Fruit fly (Drosophila melanogaster): ENCODE data around the gene rdgB.

Gene rdgB

dm6 chrX:13815526-13816173, 53.1 kb downstream of the rdgB start (continued):
- peak; percentile 91 for TF ChIP-seq grau (tag; optimal IDR thresholded peaks at IDR 0.05)
- TF ChIP-seq Kr (GFP tag; optimal IDR thresholded peaks at IDR 0.05): no peak
- TF ChIP-seq CG10654 (GFP tag; optimal IDR thresholded peaks at IDR 0.05): no peak
- TF ChIP-seq Eip74EF (GFP tag; optimal IDR thresholded peaks at IDR 0.05): peak in 1 of 2 experiments; percentile 73
- TF ChIP-seq phol (tag; optimal IDR thresholded peaks at IDR 0.05): peak; percentile 71
- no peak for TF ChIP-seq CG14860 (GFP tag; IDR thresholded peaks at IDR 0.05; ENCODE audit: partially characterized antibody)
- TF ChIP-seq CG3065 (GFP tag; optimal IDR thresholded peaks at IDR 0.05): no peak
- no peak for TF ChIP-seq ATbp (GFP tag; optimal IDR thresholded peaks at IDR 0.05)
- no peak for TF ChIP-seq sima (GFP tag; optimal IDR thresholded peaks at IDR 0.05)
- no peak for TF ChIP-seq ssp (GFP tag; IDR thresholded peaks at IDR 0.05)
- TF ChIP-seq Sry-δ (GFP tag; optimal IDR thresholded peaks at IDR 0.05): peak; percentile 6
- TF ChIP-seq CG10431 (GFP tag; optimal IDR thresholded peaks at IDR 0.05): no peak
- peak; percentile 29 for TF ChIP-seq HLH54F (GFP tag; optimal IDR thresholded peaks at IDR 0.05)
- peak; percentile 84 for TF ChIP-seq dmrt99B (tag; optimal IDR thresholded peaks at IDR 0.05)
- TF ChIP-seq schlank (tag; optimal IDR thresholded peaks at IDR 0.05): no peak
- no peak for TF ChIP-seq Doc3 (GFP tag; IDR thresholded peaks at IDR 0.05; ENCODE audit: partially characterized antibody)
- TF ChIP-seq CG13123 (GFP tag; optimal IDR thresholded peaks at IDR 0.05): no peak
- TF ChIP-seq ci (GFP tag; IDR thresholded peaks at IDR 0.05): 0 out of 3 replicates have a peak, but pooled peaks have one; percentile 8
- TF ChIP-seq dysf (GFP tag; IDR thresholded peaks at IDR 0.05): peak; percentile 82
- no peak for TF ChIP-seq hb (GFP tag; IDR thresholded peaks at IDR 0.05; ENCODE audit: partially characterized antibody)
- TF ChIP-seq CG17829 (tag; optimal IDR thresholded peaks at IDR 0.05): peak; percentile 62
- peak; percentile 26 for TF ChIP-seq caup (GFP tag; optimal IDR thresholded peaks at IDR 0.05; ENCODE audit: severe bottlenecking)
- TF ChIP-seq hkb (optimal IDR thresholded peaks at IDR 0.05): no peak
- peak; percentile 67; the same call in 1 of the 2 replicates for TF ChIP-seq hkb (GFP tag; IDR thresholded peaks at IDR 0.05)
- TF ChIP-seq kay (GFP tag; optimal IDR thresholded peaks at IDR 0.05): no peak
- no peak for TF ChIP-seq ara (GFP tag; IDR thresholded peaks at IDR 0.05)
- TF ChIP-seq Sin3A (optimal IDR thresholded peaks at IDR 0.05): no peak
- TF ChIP-seq CG16779 (GFP tag; IDR thresholded peaks at IDR 0.05): no peak
- TF ChIP-seq gem (tag; optimal IDR thresholded peaks at IDR 0.05): peak; percentile 78
- TF ChIP-seq yki (optimal IDR thresholded peaks at IDR 0.05): no peak
- TF ChIP-seq tio (GFP tag; optimal IDR thresholded peaks at IDR 0.05): peak; percentile 30
- peak; percentile 33; the same call in 1 of the 2 replicates for TF ChIP-seq CG4404 (GFP tag; IDR thresholded peaks at IDR 0.05)
- TF ChIP-seq unpg (GFP tag; optimal IDR thresholded peaks at IDR 0.05): peak; percentile 51
- TF ChIP-seq CG17328 (GFP tag; IDR thresholded peaks at IDR 0.05): peak; percentile 54; the same call in 1 of the 2 replicates
- no peak for TF ChIP-seq zfh1 (GFP tag; IDR thresholded peaks at IDR 0.05)
- no peak for TF ChIP-seq br (optimal IDR thresholded peaks at IDR 0.05)
- no peak for TF ChIP-seq CG13894 (tag; optimal IDR thresholded peaks at IDR 0.05)
- no peak; the same call in 1 of the 2 replicates for TF ChIP-seq Nf-YA (GFP tag; IDR thresholded peaks at IDR 0.05)
- TF ChIP-seq NC2β (GFP tag; optimal IDR thresholded peaks at IDR 0.05): no peak
- peak; percentile 43 for TF ChIP-seq CG7786 (GFP tag; optimal IDR thresholded peaks at IDR 0.05)
- peak; percentile 63 for TF ChIP-seq Meics (GFP tag; optimal IDR thresholded peaks at IDR 0.05)
- no peak for TF ChIP-seq CG14050 (GFP tag; IDR thresholded peaks at IDR 0.05)
- TF ChIP-seq CG13296 (GFP tag; optimal IDR thresholded peaks at IDR 0.05): peak; percentile 53
- no peak for TF ChIP-seq CG17186 (GFP tag; optimal IDR thresholded peaks at IDR 0.05)
- TF ChIP-seq her (GFP tag; optimal IDR thresholded peaks at IDR 0.05): no peak
- TF ChIP-seq mirr (GFP tag; optimal IDR thresholded peaks at IDR 0.05): peak; percentile 45
- no peak for TF ChIP-seq Lpt (GFP tag; optimal IDR thresholded peaks at IDR 0.05)
- TF ChIP-seq CG31365 (tag; optimal IDR thresholded peaks at IDR 0.05): no peak
- TF ChIP-seq oc (tag; optimal IDR thresholded peaks at IDR 0.05): peak; percentile 22
- TF ChIP-seq CG18619 (GFP tag; optimal IDR thresholded peaks at IDR 0.05): peak; percentile 56
- peak; percentile 32 for TF ChIP-seq CG6654 (GFP tag; optimal IDR thresholded peaks at IDR 0.05)
- no peak for TF ChIP-seq Hr39 (optimal IDR thresholded peaks at IDR 0.05)
